Fruit fly (Drosophila melanogaster) whole organism, adult: ENCODE results near the gene ArgRS.

Source experiments
- CG11617 ChIP-seq: fragments of 200-800 bp; sonication (Bioruptor generic); optimal IDR thresholded peaks from 2 replicates; lab custom pipeline; 2017; ENCODE audit warnings: mild to moderate bottlenecking, missing biosample characterization, missing genetic modification reagents, missing genetic modification characterization
- CG12768 ChIP-seq: fragments of 200-800 bp; sonication (Bioruptor generic); optimal IDR thresholded peaks from 2 replicates; lab custom pipeline; 2017; ENCODE audit warnings: missing biosample characterization, missing genetic modification characterization, mild to moderate bottlenecking, moderate library complexity, missing genetic modification reagents
- CG14711 ChIP-seq: fragments of 200-800 bp; sonication (Bioruptor generic); optimal IDR thresholded peaks from 2 replicates; lab custom pipeline; 2018; ENCODE audit warnings: missing biosample characterization, mild to moderate bottlenecking, missing genetic modification characterization, moderate library complexity
- CG1620 ChIP-seq: fragments of 200-800 bp; sonication (Bioruptor generic); optimal IDR thresholded peaks from 2 replicates; lab custom pipeline; 2016; ENCODE audit warnings: missing biosample characterization, missing genetic modification characterization
- CG33017 ChIP-seq: fragments of 200-800 bp; sonication (Bioruptor generic); optimal IDR thresholded peaks from 2 replicates; lab custom pipeline; 2018; ENCODE audit warnings: missing biosample characterization, mild to moderate bottlenecking, missing genetic modification characterization, moderate library complexity
- CG5204 ChIP-seq: fragments of 200-800 bp; sonication (Bioruptor generic); optimal IDR thresholded peaks from 2 replicates; lab custom pipeline; 2016; ENCODE audit warnings: missing biosample characterization, missing genetic modification characterization
- CG7045 ChIP-seq: fragments of 200-800 bp; sonication (Bioruptor generic); optimal IDR thresholded peaks from 2 replicates; lab custom pipeline; 2017; ENCODE audit warnings: missing biosample characterization, mild to moderate bottlenecking, missing genetic modification characterization
- CG7101 ChIP-seq: fragments of 200-800 bp; sonication (Bioruptor generic); optimal IDR thresholded peaks from 2 replicates; lab custom pipeline; 2018; ENCODE audit warnings: missing biosample characterization, mild to moderate bottlenecking, missing genetic modification characterization, moderate library complexity
- Clk ChIP-seq: fragments of 200-800 bp; sonication (Bioruptor generic); optimal IDR thresholded peaks from 2 replicates; lab custom pipeline; 2017; ENCODE audit warnings: missing biosample characterization, missing genetic modification characterization
- Crg-1 ChIP-seq: fragments of 200-800 bp; sonication (Bioruptor generic); optimal IDR thresholded peaks from 2 replicates; lab custom pipeline; 2016; ENCODE audit warnings: missing biosample characterization, missing genetic modification characterization
- Hr96 ChIP-seq: fragments of 200-800 bp; sonication (Bioruptor generic); optimal IDR thresholded peaks from 2 replicates; lab custom pipeline; 2016; ENCODE audit warnings: missing biosample characterization, missing genetic modification characterization
- Mnt ChIP-seq: fragments of 200-800 bp; sonication (Bioruptor generic); optimal IDR thresholded peaks from 2 replicates; lab custom pipeline; 2016; ENCODE audit warnings: missing biosample characterization, mild to moderate bottlenecking, missing genetic modification characterization
- bab1 ChIP-seq: fragments of 200-800 bp; sonication (Bioruptor generic); optimal IDR thresholded peaks from 3 replicates; lab custom pipeline; 2019; ENCODE audit warnings: missing biosample characterization, mild to moderate bottlenecking, missing genetic modification characterization, moderate library complexity
- cic ChIP-seq: fragments of 200-800 bp; sonication (Bioruptor generic); optimal IDR thresholded peaks from 2 replicates; lab custom pipeline; 2017; ENCODE audit warnings: missing biosample characterization, mild to moderate bottlenecking, missing genetic modification characterization, moderate library complexity
- cnc ChIP-seq, 2 experiments: fragments of >200 bp; optimal IDR thresholded peaks; 2 replicates each; lab custom pipeline; 2017
- kay ChIP-seq: fragments of 200-800 bp; sonication (Bioruptor generic); peaks from one replicate; lab custom pipeline; 2016; ENCODE audit warnings: missing biosample characterization, missing genetic modification characterization, borderline replicate concordance
- ovo ChIP-seq: fragments of 200-800 bp; sonication (Bioruptor generic); optimal IDR thresholded peaks from 2 replicates; lab custom pipeline; 2016; ENCODE audit warnings: missing biosample characterization, missing genetic modification characterization
- pad ChIP-seq: fragments of 200-800 bp; sonication (Bioruptor generic); optimal IDR thresholded peaks from 3 replicates; lab custom pipeline; 2017; ENCODE audit warnings: missing biosample characterization, missing genetic modification characterization, mild to moderate bottlenecking, moderate library complexity, missing genetic modification reagents
- tj ChIP-seq: fragments of 200-800 bp; sonication (Bioruptor generic); optimal IDR thresholded peaks from 3 replicates; lab custom pipeline; 2017; ENCODE audit warnings: missing biosample characterization, mild to moderate bottlenecking, missing genetic modification characterization, moderate library complexity
- toe ChIP-seq: fragments of 200-800 bp; sonication (Bioruptor generic); optimal IDR thresholded peaks from 2 replicates; lab custom pipeline; 2016; ENCODE audit warnings: missing biosample characterization, missing genetic modification characterization

The ArgRS gene

dm6 chrX:15859387-15859786 lies 15.4 kb upstream of the ArgRS start, which contains the start of gene AlkB:
Gene AlkB, minus strand, starts transcription at chrX:15859487.
- TF ChIP-seq CG1620 (GFP tag; lab: Kevin White, UChicago) (no peak), tj (GFP tag; lab: Kevin White, UChicago) (no peak), CG5204 (GFP tag; lab: Kevin White, UChicago) (no peak), Hr96 (GFP tag; lab: Kevin White, UChicago) (no peak), bab1 (GFP tag; lab: Kevin White, UChicago) (no peak), toe (GFP tag; lab: Kevin White, UChicago) (no peak), CG11617 (GFP tag; lab: Kevin White, UChicago) (no peak), CG12768 (GFP tag; lab: Kevin White, UChicago) (no peak), kay (no peak), Crg-1 (no peak), CG7045 (no peak), Mnt (GFP tag; lab: Kevin White, UChicago) (no peak), pad (GFP tag; lab: Kevin White, UChicago) (no peak), Clk (no peak)

dm6 chrX:15857601-15858284 lies 13.8 kb upstream of the ArgRS start, which contains the start of the genes CG46440 and Myb:
Gene CG46440, minus strand, starts transcription at chrX:15857823.
Gene Myb, minus strand, starts transcription at chrX:15857823.
- TF ChIP-seq tj (GFP tag; lab: Kevin White, UChicago): peak; percentile 3
- no peak for TF ChIP-seq CG1620 (GFP tag; lab: Kevin White, UChicago)
- TF ChIP-seq bab1 (GFP tag; lab: Kevin White, UChicago): peak; percentile 17
- TF ChIP-seq CG12768 (GFP tag; lab: Kevin White, UChicago): no peak
- TF ChIP-seq Hr96 (GFP tag; lab: Kevin White, UChicago): no peak
- TF ChIP-seq Mnt (GFP tag; lab: Kevin White, UChicago): peak; percentile 31
- no peak for TF ChIP-seq kay
- TF ChIP-seq cnc (optimal IDR thresholded peaks at IDR 0.05; lab: Kevin White, UChicago): no peak
- no peak for TF ChIP-seq CG33017
- no peak for TF ChIP-seq Clk
- no peak for TF ChIP-seq CG7101 (tag; lab: Kevin White, UChicago)
- no peak for TF ChIP-seq CG7045
- TF ChIP-seq pad (GFP tag; lab: Kevin White, UChicago): peak; percentile 3
- TF ChIP-seq toe (GFP tag; lab: Kevin White, UChicago): no peak
- TF ChIP-seq CG14711 (tag; lab: Kevin White, UChicago): peak; percentile 17
- TF ChIP-seq CG11617 (GFP tag; lab: Kevin White, UChicago): no peak
- TF ChIP-seq cic (GFP tag; lab: Kevin White, UChicago): no peak
- TF ChIP-seq ovo (GFP tag; lab: Kevin White, UChicago): no peak
- no peak for TF ChIP-seq CG5204 (GFP tag; lab: Kevin White, UChicago)
- no peak for TF ChIP-seq Crg-1

- TF ChIP-seq kay (peak; percentile 25), Hr96 (GFP tag; lab: Kevin White, UChicago) (no peak), ovo (GFP tag; lab: Kevin White, UChicago) (peak; percentile 32), CG14711 (tag; lab: Kevin White, UChicago) (peak; percentile 37), CG12768 (GFP tag; lab: Kevin White, UChicago) (no peak), pad (GFP tag; lab: Kevin White, UChicago) (peak; percentile 49), Mnt (GFP tag; lab: Kevin White, UChicago) (peak; percentile 70), bab1 (GFP tag; lab: Kevin White, UChicago) (peak; percentile 45), Clk (no peak), CG5204 (GFP tag; lab: Kevin White, UChicago) (no peak), CG7101 (tag; lab: Kevin White, UChicago) (peak; percentile 46), CG11617 (GFP tag; lab: Kevin White, UChicago) (peak; percentile 20), tj (GFP tag; lab: Kevin White, UChicago) (peak; percentile 53), Crg-1 (no peak), CG1620 (GFP tag; lab: Kevin White, UChicago) (peak; percentile 48), CG7045 (no peak), cnc (optimal IDR thresholded peaks at IDR 0.05; lab: Kevin White, UChicago) (no peak), toe (GFP tag; lab: Kevin White, UChicago) (no peak), CG33017 (no peak), cic (GFP tag; lab: Kevin White, UChicago) (no peak)
Measured at dm6 chrX:15852815-15853542, 9.0 kb upstream of the ArgRS start, which contains the start of the genes UBL3 and CG15914. Gene UBL3, minus strand, starts transcription at chrX:15853175. Gene CG15914, plus strand, starts transcription at chrX:15853421.

- TF ChIP-seq cic (GFP tag; lab: Kevin White, UChicago) (no peak), bab1 (GFP tag; lab: Kevin White, UChicago) (peak; percentile 7), CG1620 (GFP tag; lab: Kevin White, UChicago) (no peak), toe (GFP tag; lab: Kevin White, UChicago) (no peak), Mnt (GFP tag; lab: Kevin White, UChicago) (peak; percentile 16), CG11617 (GFP tag; lab: Kevin White, UChicago) (peak; percentile 24)
Measured at dm6 chrX:15849021-15849420, 5.1 kb upstream of the ArgRS start, which contains the start of gene sun. Gene sun, minus strand, starts transcription at chrX:15849258.

- TF ChIP-seq bab1 (GFP tag; lab: Kevin White, UChicago) (no peak), ovo (GFP tag; lab: Kevin White, UChicago) (no peak), kay (no peak), CG11617 (GFP tag; lab: Kevin White, UChicago) (no peak), CG1620 (GFP tag; lab: Kevin White, UChicago) (no peak), pad (GFP tag; lab: Kevin White, UChicago) (no peak), Mnt (GFP tag; lab: Kevin White, UChicago) (no peak), CG33017 (no peak), CG7045 (no peak), toe (GFP tag; lab: Kevin White, UChicago) (no peak), cnc (optimal IDR thresholded peaks at IDR 0.05; lab: Kevin White, UChicago) (no peak), CG12768 (GFP tag; lab: Kevin White, UChicago) (no peak), CG7101 (tag; lab: Kevin White, UChicago) (no peak)
Measured at dm6 chrX:15841346-15841745, 2.6 kb downstream of the ArgRS start.
